Worm (Caenorhabditis elegans): ENCODE measurements around the gene sups-1.

DNA sequence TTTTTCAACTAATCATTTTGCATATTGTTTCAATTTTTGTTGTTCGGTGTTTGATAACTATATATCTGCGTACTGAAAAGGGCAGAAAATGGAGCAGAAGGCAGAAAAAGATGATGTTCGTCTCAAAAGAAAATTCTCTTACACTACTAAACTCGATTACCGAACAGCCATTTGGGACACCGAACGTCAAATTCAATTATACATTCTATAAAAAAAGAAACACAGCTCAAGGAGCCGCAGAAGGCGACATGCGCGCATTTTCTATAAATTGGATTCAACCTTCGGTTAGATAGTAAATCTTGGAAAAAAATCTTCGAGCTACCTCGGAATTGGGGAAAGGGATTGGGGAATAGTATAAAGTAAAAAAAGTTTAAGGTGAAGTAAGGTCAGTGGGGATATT, 20.7 kb upstream of the sups-1 start:
- no peak for TF ChIP-seq ref-1 (GFP tag; conservative IDR thresholded peaks at IDR 0.05)
- no peak for TF ChIP-seq klf-2 (GFP tag; conservative IDR thresholded peaks at IDR 0.05)
- TF ChIP-seq T22C8.4 (GFP tag; IDR thresholded peaks at IDR 0.05): no peak
- no peak for TF ChIP-seq tab-1 (GFP tag; IDR thresholded peaks at IDR 0.05)
- no peak for TF ChIP-seq flt-1 (GFP tag; IDR thresholded peaks at IDR 0.05)
- TF ChIP-seq ztf-23 (GFP tag; IDR thresholded peaks at IDR 0.05): no peak
